Fruit fly (Drosophila melanogaster) whole organism, embryonic: Measurements from ENCODE around the gene CG7182.

Experiments used
- Antp ChIP-seq: fragments of 200-800 bp; sonication (Bioruptor generic); optimal IDR thresholded peaks from 3 replicates; lab custom pipeline; 2016; ENCODE audit warnings: missing biosample characterization, missing genetic modification characterization
- BtbVII ChIP-seq: fragments of 200-800 bp; sonication (Bioruptor generic); optimal IDR thresholded peaks from 3 replicates; lab custom pipeline; 2017; ENCODE audit warnings: missing biosample characterization, mild to moderate bottlenecking, missing genetic modification characterization
- CG10366 ChIP-seq: fragments of 200-800 bp; sonication (Bioruptor generic); IDR thresholded peaks from 2 replicates; pipeline ENCODE4 v1.3.6; 2022; ENCODE audit warnings: missing biosample characterization, missing genetic modification characterization
- CG10979 ChIP-seq: fragments of 200-800 bp; sonication (Bioruptor generic); optimal IDR thresholded peaks from 2 replicates; lab custom pipeline; 2018; ENCODE audit warnings: missing biosample characterization, mild to moderate bottlenecking, missing genetic modification characterization, moderate library complexity
- CG11398 ChIP-seq: fragments of 200-800 bp; sonication (Bioruptor generic); optimal IDR thresholded peaks from 2 replicates; lab custom pipeline; 2016; ENCODE audit warnings: missing biosample characterization, missing genetic modification characterization
- CG12104 ChIP-seq: fragments of 200-800 bp; sonication (Bioruptor generic); optimal IDR thresholded peaks from 3 replicates; lab custom pipeline; 2016; ENCODE audit warnings: missing biosample characterization, missing genetic modification characterization
- CG12299 ChIP-seq: fragments of 200-800 bp; sonication (Bioruptor generic); optimal IDR thresholded peaks from 2 replicates; lab custom pipeline; 2018; ENCODE audit warnings: missing biosample characterization, mild to moderate bottlenecking, missing genetic modification characterization
- CG12391 ChIP-seq: fragments of 200-800 bp; sonication (Bioruptor generic); optimal IDR thresholded peaks from 3 replicates; lab custom pipeline; 2018; ENCODE audit warnings: missing biosample characterization, mild to moderate bottlenecking, missing genetic modification characterization, moderate library complexity
- CG13287 ChIP-seq: fragments of 200-800 bp; sonication (Bioruptor generic); IDR thresholded peaks from 2 replicates; pipeline ENCODE4 v1.3.6; 2022; ENCODE audit warnings: missing biosample characterization, missing genetic modification characterization; ENCODE audit not compliant: partially characterized antibody
- CG1529 ChIP-seq: fragments of 200-800 bp; sonication (Bioruptor generic); optimal IDR thresholded peaks from 3 replicates; lab custom pipeline; 2018; ENCODE audit warnings: missing biosample characterization, missing genetic modification characterization
- CG15601 ChIP-seq: fragments of 200-800 bp; sonication (Bioruptor generic); optimal IDR thresholded peaks from 3 replicates; lab custom pipeline; 2019; ENCODE audit warnings: missing biosample characterization, mild to moderate bottlenecking, missing genetic modification characterization, moderate library complexity
- CG2120 ChIP-seq: fragments of 200-800 bp; sonication (Bioruptor generic); optimal IDR thresholded peaks from 3 replicates; lab custom pipeline; 2016; ENCODE audit warnings: missing biosample characterization, missing genetic modification characterization
- CG2199 ChIP-seq: fragments of 200-800 bp; sonication (Bioruptor generic); IDR thresholded peaks from 3 replicates; pipeline ENCODE4 v1.3.6; 2022; ENCODE audit warnings: missing biosample characterization, missing genetic modification characterization
- CG2678 ChIP-seq: fragments of 200-800 bp; sonication (Bioruptor generic); optimal IDR thresholded peaks from 3 replicates; lab custom pipeline; 2019; ENCODE audit warnings: missing biosample characterization, mild to moderate bottlenecking, missing genetic modification characterization, moderate library complexity
- CG30403 ChIP-seq: fragments of 200-800 bp; sonication (Bioruptor generic); optimal IDR thresholded peaks from 3 replicates; lab custom pipeline; 2016; ENCODE audit warnings: missing biosample characterization, missing genetic modification characterization
- CG31388 ChIP-seq: fragments of 200-800 bp; sonication (Bioruptor generic); optimal IDR thresholded peaks from 2 replicates; lab custom pipeline; 2016; ENCODE audit warnings: missing biosample characterization, missing genetic modification characterization
- CG34224 ChIP-seq: fragments of 200-800 bp; sonication (Bioruptor generic); IDR thresholded peaks from 3 replicates; pipeline ENCODE4 v1.3.6; 2022; ENCODE audit warnings: missing biosample characterization, missing genetic modification characterization; ENCODE audit not compliant: partially characterized antibody
- CG4282 ChIP-seq: fragments of 200-800 bp; sonication (Bioruptor generic); optimal IDR thresholded peaks from 2 replicates; lab custom pipeline; 2016; ENCODE audit warnings: missing biosample characterization, missing genetic modification characterization
- CG4404 ChIP-seq: fragments of 200-800 bp; sonication (Bioruptor generic); IDR thresholded peaks from 2 replicates; pipeline ENCODE4 v1.3.6; 2022; ENCODE audit warnings: missing biosample characterization, missing genetic modification characterization
- CG4730 ChIP-seq: fragments of 200-800 bp; sonication (Bioruptor generic); IDR thresholded peaks from 2 replicates; pipeline ENCODE4 v1.3.6; 2022; ENCODE audit warnings: missing biosample characterization, missing genetic modification characterization
- CG4820 ChIP-seq: fragments of 200-800 bp; sonication (Bioruptor generic); optimal IDR thresholded peaks from 3 replicates; lab custom pipeline; 2016; ENCODE audit warnings: missing biosample characterization, missing genetic modification characterization
- CG6765 ChIP-seq: fragments of 200-800 bp; sonication (Bioruptor generic); optimal IDR thresholded peaks from 3 replicates; lab custom pipeline; 2017; ENCODE audit warnings: missing biosample characterization, mild to moderate bottlenecking, missing genetic modification characterization
- CG7556 ChIP-seq: fragments of 200-800 bp; sonication (Bioruptor generic); optimal IDR thresholded peaks from 2 replicates; lab custom pipeline; 2017; ENCODE audit warnings: missing biosample characterization, mild to moderate bottlenecking, missing genetic modification characterization
- CG8281 ChIP-seq: fragments of 200-800 bp; sonication (Bioruptor generic); optimal IDR thresholded peaks from 2 replicates; lab custom pipeline; 2018; ENCODE audit warnings: missing biosample characterization, mild to moderate bottlenecking, missing genetic modification characterization, moderate library complexity
- D19A ChIP-seq: fragments of 200-800 bp; optimal IDR thresholded peaks from 3 replicates; lab custom pipeline; 2019; ENCODE audit warnings: missing biosample characterization, mild to moderate bottlenecking, missing genetic modification characterization, moderate library complexity
- Dip3 ChIP-seq: fragments of 200-800 bp; sonication (Bioruptor generic); optimal IDR thresholded peaks from 3 replicates; lab custom pipeline; 2016; ENCODE audit warnings: missing biosample characterization, missing genetic modification characterization
- Dref ChIP-seq: fragments of 200-800 bp; sonication (Bioruptor generic); IDR thresholded peaks from 2 replicates; pipeline ENCODE4 v1.3.6; 2022; ENCODE audit warnings: missing biosample characterization, missing genetic modification characterization
- E2f2 ChIP-seq: fragments of 200-800 bp; sonication (Bioruptor generic); IDR thresholded peaks from 2 replicates; pipeline ENCODE4 v1.3.6; 2022; ENCODE audit warnings: missing biosample characterization, missing genetic modification characterization
- ERR ChIP-seq: fragments of 200-800 bp; sonication (Bioruptor generic); optimal IDR thresholded peaks from 2 replicates; lab custom pipeline; 2016; ENCODE audit warnings: missing biosample characterization, missing genetic modification characterization
- Fer3 ChIP-seq: fragments of 200-800 bp; sonication (Bioruptor generic); optimal IDR thresholded peaks from 2 replicates; lab custom pipeline; 2018; ENCODE audit warnings: missing biosample characterization, mild to moderate bottlenecking, missing genetic modification characterization, moderate library complexity
- H2.0 ChIP-seq: fragments of 200-800 bp; sonication (Bioruptor generic); IDR thresholded peaks from 2 replicates; pipeline ENCODE4 v1.3.6; 2022; ENCODE audit warnings: missing biosample characterization, missing genetic modification characterization
- Hr3 ChIP-seq: fragments of 200-800 bp; sonication (Bioruptor generic); optimal IDR thresholded peaks from 3 replicates; lab custom pipeline; 2016; ENCODE audit warnings: missing biosample characterization, missing genetic modification characterization
- Hr51 ChIP-seq, 2 experiments: fragments of 200-800 bp; sonication (Bioruptor generic); optimal IDR thresholded peaks; 2 replicates in 1 of 2; 3 replicates in 1 of 2; lab custom pipeline; 2016 to 2018; ENCODE audit warnings: missing biosample characterization in 2 of 2, missing genetic modification characterization in 2 of 2, mild to moderate bottlenecking in 1 of 2, moderate library complexity in 1 of 2
- Spps ChIP-seq: fragments of 200-800 bp; sonication (Bioruptor generic); optimal IDR thresholded peaks from 2 replicates; lab custom pipeline; 2018; ENCODE audit warnings: missing biosample characterization, mild to moderate bottlenecking, missing genetic modification characterization
- Sry-β ChIP-seq: fragments of 200-800 bp; sonication (Bioruptor generic); optimal IDR thresholded peaks from 2 replicates; lab custom pipeline; 2018; ENCODE audit warnings: missing biosample characterization, mild to moderate bottlenecking, missing genetic modification characterization, moderate library complexity
- aop ChIP-seq: fragments of 200-800 bp; sonication (Bioruptor generic); IDR thresholded peaks from 2 replicates; pipeline ENCODE4 v1.3.6; 2022; ENCODE audit warnings: missing biosample characterization, missing genetic modification characterization
- chm ChIP-seq: fragments of 200-800 bp; sonication (Bioruptor generic); IDR thresholded peaks from 2 replicates; pipeline ENCODE4 v1.3.6; 2022; ENCODE audit warnings: missing biosample characterization, missing genetic modification characterization
- crp ChIP-seq, 2 experiments: fragments of 200-800 bp; sonication (Bioruptor generic); optimal IDR thresholded peaks; 2 replicates in 1 of 2; 3 replicates in 1 of 2; lab custom pipeline; 2017; ENCODE audit warnings: missing biosample characterization in 2 of 2, missing genetic modification characterization in 2 of 2, mild to moderate bottlenecking in 1 of 2, moderate library complexity in 1 of 2
- emc ChIP-seq: fragments of 200-800 bp; sonication (Bioruptor generic); optimal IDR thresholded peaks from 2 replicates; lab custom pipeline; 2016; ENCODE audit warnings: missing biosample characterization, missing genetic modification characterization
- nom ChIP-seq: fragments of 200-800 bp; sonication (Bioruptor generic); optimal IDR thresholded peaks from 2 replicates; lab custom pipeline; 2017; ENCODE audit warnings: missing biosample characterization, missing genetic modification characterization, mild to moderate bottlenecking, moderate library complexity, missing genetic modification reagents
- otp ChIP-seq: fragments of 200-800 bp; sonication (Bioruptor generic); IDR thresholded peaks from 3 replicates; pipeline ENCODE4, ENCODE4 v1.3.6; 2022; ENCODE audit warnings: missing biosample characterization, missing genetic modification characterization
- pzg ChIP-seq: fragments of 200-800 bp; sonication (Bioruptor generic); optimal IDR thresholded peaks from 3 replicates; lab custom pipeline; 2018; ENCODE audit warnings: missing biosample characterization, mild to moderate bottlenecking, missing genetic modification characterization, moderate library complexity
- row ChIP-seq: fragments of 200-800 bp; sonication (Bioruptor generic); IDR thresholded peaks from 3 replicates; pipeline ENCODE4 v1.3.6; 2022; ENCODE audit warnings: missing biosample characterization, missing genetic modification characterization
- run ChIP-seq: fragments of 200-800 bp; sonication (Bioruptor generic); optimal IDR thresholded peaks from 3 replicates; lab custom pipeline; 2018; ENCODE audit warnings: missing biosample characterization, mild to moderate bottlenecking, missing genetic modification characterization
- sens-2 ChIP-seq: fragments of 200-800 bp; sonication (Bioruptor generic); IDR thresholded peaks from 2 replicates; pipeline ENCODE4 v1.3.6; 2022; ENCODE audit warnings: missing biosample characterization, missing genetic modification characterization
- sqz ChIP-seq: fragments of 200-800 bp; sonication (Bioruptor generic); optimal IDR thresholded peaks from 3 replicates; lab custom pipeline; 2018; ENCODE audit warnings: missing biosample characterization, mild to moderate bottlenecking, missing genetic modification characterization
- tgo ChIP-seq: fragments of 200-800 bp; sonication (Bioruptor generic); IDR thresholded peaks from 3 replicates; pipeline ENCODE4 v1.3.6; 2022; ENCODE audit warnings: missing biosample characterization, missing genetic modification characterization
- trh ChIP-seq: fragments of 200-800 bp; sonication (Bioruptor generic); optimal IDR thresholded peaks from 2 replicates; lab custom pipeline; 2016; ENCODE audit warnings: missing biosample characterization, missing genetic modification characterization
- unpg ChIP-seq: fragments of 200-800 bp; sonication (Bioruptor generic); optimal IDR thresholded peaks from 3 replicates; lab custom pipeline; 2018; ENCODE audit warnings: missing biosample characterization, mild to moderate bottlenecking, missing genetic modification characterization, moderate library complexity

CG7182 gene

DNA sequence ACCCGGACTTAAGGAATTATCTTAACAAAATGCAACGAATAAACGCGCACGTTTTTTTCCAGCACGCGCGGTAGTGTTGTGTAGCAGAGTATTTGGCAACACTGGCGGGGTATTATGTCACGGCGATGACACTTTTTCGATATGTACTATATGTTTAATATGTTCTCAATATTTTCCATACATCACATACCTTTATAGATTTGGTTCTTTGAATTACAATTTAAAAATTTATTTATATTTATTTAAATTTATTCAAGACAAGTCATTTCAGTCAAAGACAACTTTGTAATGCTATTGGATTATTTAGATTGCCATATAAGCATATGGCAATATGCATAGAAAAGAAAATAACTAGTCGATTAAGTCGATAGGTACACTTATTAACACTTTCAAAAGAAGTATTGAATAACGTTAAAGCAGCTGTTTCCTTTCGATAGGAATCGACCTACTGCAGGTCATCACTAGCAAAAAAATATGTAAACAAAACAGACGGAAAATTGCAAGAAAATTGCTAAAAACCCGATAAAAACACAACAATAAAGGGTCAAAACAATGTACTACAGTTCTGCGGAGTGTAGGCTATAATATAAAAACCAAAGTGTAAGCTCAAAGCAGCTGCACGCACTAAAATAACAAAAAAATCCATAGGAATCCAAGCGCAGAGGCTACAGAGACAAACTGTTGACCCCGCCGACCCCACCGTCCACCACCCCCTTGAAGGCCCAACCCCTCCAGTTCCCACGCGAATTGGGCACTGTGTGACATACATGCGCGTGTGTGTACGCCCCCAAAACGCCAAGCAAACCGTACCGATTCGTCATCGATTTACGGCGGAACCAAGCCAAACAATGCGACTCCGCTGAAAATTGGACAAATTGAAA, at the start of gene CG7182, which contains the start of gene GAPcenA (continued):
- peak; percentile 3 for TF ChIP-seq CG4282 (GFP tag; lab: Kevin White, UChicago)
- peak; percentile 33 for TF ChIP-seq CG4404 (GFP tag; lab: Robert Waterston, UW)
- TF ChIP-seq CG30403 = peak; percentile 80
- no peak for TF ChIP-seq chm (GFP tag; lab: Robert Waterston, UW)
- no peak for TF ChIP-seq Sry-β (GFP tag; lab: Kevin White, UChicago)
- TF ChIP-seq CG31388 (GFP tag; lab: Kevin White, UChicago) = peak; percentile 24
- peak; percentile 76 for TF ChIP-seq CG7556 (GFP tag; lab: Kevin White, UChicago)
- TF ChIP-seq CG1529 (GFP tag; lab: Kevin White, UChicago) = no peak
- TF ChIP-seq CG13287 (GFP tag; lab: Robert Waterston, UW) = peak; percentile 68
- no peak for TF ChIP-seq run (tag; lab: Kevin White, UChicago)
- TF ChIP-seq aop = no peak
- TF ChIP-seq CG12391 (tag; lab: Kevin White, UChicago) = peak; percentile 81
- peak; percentile 36 for TF ChIP-seq pzg (GFP tag; lab: Kevin White, UChicago)
- TF ChIP-seq tgo = peak; percentile 46
- peak; percentile 56 for TF ChIP-seq CG10979 (tag; lab: Kevin White, UChicago)
- TF ChIP-seq Fer3 (tag; lab: Kevin White, UChicago) = peak; percentile 58
- TF ChIP-seq CG12299 = peak; percentile 33
- no peak for TF ChIP-seq ERR
- TF ChIP-seq emc = no peak
- TF ChIP-seq CG15601 = peak; percentile 79
- peak; percentile 43 for TF ChIP-seq CG8281
- peak in 1 of 2 experiments; percentile 80 for TF ChIP-seq crp (GFP tag; optimal IDR thresholded peaks at IDR 0.05; lab: Kevin White, UChicago)
- TF ChIP-seq trh (GFP tag; lab: Kevin White, UChicago) = peak; percentile 20
- TF ChIP-seq row = peak; percentile 85
- no peak for TF ChIP-seq CG2199 (GFP tag; lab: Robert Waterston, UW)
- no peak for TF ChIP-seq otp (GFP tag; lab: Robert Waterston, UW)
- TF ChIP-seq CG34224 = peak; percentile 43; the same call in 1 of the 3 replicates
- TF ChIP-seq nom (GFP tag; lab: Kevin White, UChicago) = peak; percentile 18
- TF ChIP-seq Antp = peak; percentile 16
- TF ChIP-seq unpg (GFP tag; lab: Kevin White, UChicago) = peak; percentile 66
- TF ChIP-seq E2f2 = peak; percentile 59
- no peak for TF ChIP-seq H2.0 (GFP tag; lab: Robert Waterston, UW)
- TF ChIP-seq D19A (tag; lab: Kevin White, UChicago) = no peak
- peak; percentile 70 for TF ChIP-seq CG2120 (GFP tag; lab: Kevin White, UChicago)
- TF ChIP-seq CG4730 (GFP tag; lab: Robert Waterston, UW) = no peak
- peak; percentile 67 for TF ChIP-seq Dref
- peak; percentile 77 for TF ChIP-seq CG12104 (GFP tag; lab: Kevin White, UChicago)
- TF ChIP-seq CG6765 (GFP tag; lab: Kevin White, UChicago) = peak; percentile 24
- peak; percentile 82 for TF ChIP-seq Hr3 (GFP tag; lab: Kevin White, UChicago)
- TF ChIP-seq CG10366 = peak; percentile 44
- peak; percentile 66 for TF ChIP-seq BtbVII
- peak; percentile 29 to 72 for TF ChIP-seq Hr51 (GFP tag; optimal IDR thresholded peaks at IDR 0.05; lab: Kevin White, UChicago)
- TF ChIP-seq sens-2 (GFP tag; lab: Robert Waterston, UW) = no peak
- TF ChIP-seq CG2678 (tag; lab: Kevin White, UChicago) = peak; percentile 82
- peak; percentile 10 for TF ChIP-seq CG11398
- peak; percentile 59 for TF ChIP-seq CG4820 (GFP tag; lab: Kevin White, UChicago)
- TF ChIP-seq Spps (tag; lab: Kevin White, UChicago) = peak; percentile 29
- peak; percentile 76 for TF ChIP-seq sqz (GFP tag; lab: Kevin White, UChicago)
- TF ChIP-seq Dip3 = peak; percentile 5
